Fruit fly (Drosophila melanogaster) whole organism, embryonic: ENCODE measurements around the gene tho2.

Experiments
- Abd-B ChIP-seq: fragments of 200-800 bp; sonication (Bioruptor generic); optimal IDR thresholded peaks from 2 replicates; lab custom pipeline; 2018; ENCODE audit warnings: missing biosample characterization, mild to moderate bottlenecking, missing genetic modification characterization, moderate library complexity
- Ada2b ChIP-seq: fragments of 200-800 bp; sonication (Bioruptor generic); IDR thresholded peaks from 2 replicates; pipeline ENCODE4 v1.3.6; 2022; ENCODE audit warnings: missing biosample characterization, missing genetic modification characterization
- Asciz ChIP-seq: fragments of 200-800 bp; sonication (Bioruptor generic); optimal IDR thresholded peaks from 2 replicates; lab custom pipeline; 2017; ENCODE audit warnings: missing biosample characterization, mild to moderate bottlenecking, missing genetic modification characterization, missing genetic modification reagents
- CG10543 ChIP-seq: fragments of 200-800 bp; sonication (Bioruptor generic); optimal IDR thresholded peaks from 3 replicates; lab custom pipeline; 2017; ENCODE audit warnings: missing biosample characterization, mild to moderate bottlenecking, missing genetic modification characterization, moderate library complexity
- CG10979 ChIP-seq: fragments of 200-800 bp; sonication (Bioruptor generic); optimal IDR thresholded peaks from 2 replicates; lab custom pipeline; 2018; ENCODE audit warnings: missing biosample characterization, mild to moderate bottlenecking, missing genetic modification characterization, moderate library complexity
- CG11695 ChIP-seq: fragments of 200-800 bp; sonication (Bioruptor generic); IDR thresholded peaks from 3 replicates; pipeline ENCODE4 v1.3.6; 2022; ENCODE audit warnings: missing biosample characterization, missing genetic modification characterization
- CG15269 ChIP-seq: fragments of 200-800 bp; sonication (Bioruptor generic); optimal IDR thresholded peaks from 2 replicates; lab custom pipeline; 2018; ENCODE audit warnings: missing biosample characterization, mild to moderate bottlenecking, missing genetic modification characterization, moderate library complexity
- CG15601 ChIP-seq: fragments of 200-800 bp; sonication (Bioruptor generic); optimal IDR thresholded peaks from 3 replicates; lab custom pipeline; 2019; ENCODE audit warnings: missing biosample characterization, mild to moderate bottlenecking, missing genetic modification characterization, moderate library complexity
- CG15696 ChIP-seq: fragments of 200-800 bp; sonication (Bioruptor generic); optimal IDR thresholded peaks from 2 replicates; lab custom pipeline; 2019; ENCODE audit warnings: missing biosample characterization, mild to moderate bottlenecking, missing genetic modification characterization, moderate library complexity
- CG1602 ChIP-seq: fragments of 200-800 bp; sonication (Bioruptor generic); optimal IDR thresholded peaks from 3 replicates; lab custom pipeline; 2016; ENCODE audit warnings: missing biosample characterization, missing genetic modification characterization
- CG1603 ChIP-seq: fragments of 200-800 bp; sonication (Bioruptor generic); optimal IDR thresholded peaks from 2 replicates; lab custom pipeline; 2019; ENCODE audit warnings: missing biosample characterization, mild to moderate bottlenecking, missing genetic modification characterization, moderate library complexity
- CG16779 ChIP-seq: fragments of 200-800 bp; sonication (Bioruptor generic); IDR thresholded peaks from 2 replicates; pipeline ENCODE4 v1.3.6; 2022; ENCODE audit warnings: missing biosample characterization, missing genetic modification characterization
- CG16815 ChIP-seq: fragments of 200-800 bp; sonication (Bioruptor generic); optimal IDR thresholded peaks from 3 replicates; lab custom pipeline; 2017; ENCODE audit warnings: missing biosample characterization, mild to moderate bottlenecking, missing genetic modification characterization
- CG17186 ChIP-seq: fragments of 200-800 bp; sonication (Bioruptor generic); optimal IDR thresholded peaks from 3 replicates; lab custom pipeline; 2017; ENCODE audit warnings: missing biosample characterization, missing genetic modification reagents, missing genetic modification characterization
- CG17829 ChIP-seq: fragments of 200-800 bp; optimal IDR thresholded peaks from 2 replicates; lab custom pipeline; 2019; ENCODE audit warnings: missing biosample characterization, mild to moderate bottlenecking, missing genetic modification characterization, moderate library complexity
- CG18599 ChIP-seq: fragments of 200-800 bp; sonication (Bioruptor generic); optimal IDR thresholded peaks from 3 replicates; lab custom pipeline; 2017; ENCODE audit warnings: missing biosample characterization, missing genetic modification characterization, mild to moderate bottlenecking, moderate library complexity, missing genetic modification reagents
- CG2202 ChIP-seq: fragments of 200-800 bp; sonication (Bioruptor generic); optimal IDR thresholded peaks from 2 replicates; lab custom pipeline; 2018; ENCODE audit warnings: missing biosample characterization, mild to moderate bottlenecking, missing genetic modification characterization
- CG2875 ChIP-seq: fragments of 200-800 bp; sonication (Bioruptor generic); optimal IDR thresholded peaks from 2 replicates; lab custom pipeline; 2017; ENCODE audit warnings: missing biosample characterization, mild to moderate bottlenecking, missing genetic modification characterization, missing genetic modification reagents
- CG30020 ChIP-seq: fragments of 200-800 bp; optimal IDR thresholded peaks from 2 replicates; lab custom pipeline; 2019; ENCODE audit warnings: missing biosample characterization, mild to moderate bottlenecking, missing genetic modification characterization, moderate library complexity
- CG30403 ChIP-seq: fragments of 200-800 bp; sonication (Bioruptor generic); optimal IDR thresholded peaks from 3 replicates; lab custom pipeline; 2016; ENCODE audit warnings: missing biosample characterization, missing genetic modification characterization
- CG3065 ChIP-seq: fragments of 200-800 bp; sonication (Bioruptor generic); optimal IDR thresholded peaks from 2 replicates; lab custom pipeline; 2016; ENCODE audit warnings: missing biosample characterization, missing genetic modification characterization
- CG34376 ChIP-seq: fragments of 200-800 bp; sonication (Bioruptor generic); optimal IDR thresholded peaks from 2 replicates; lab custom pipeline; 2018; ENCODE audit warnings: missing biosample characterization, mild to moderate bottlenecking, missing genetic modification characterization
- CG3995 ChIP-seq: fragments of 200-800 bp; sonication (Bioruptor generic); optimal IDR thresholded peaks from 3 replicates; lab custom pipeline; 2016; ENCODE audit warnings: missing biosample characterization, missing genetic modification characterization
- CG5953 ChIP-seq: fragments of 200-800 bp; sonication (Bioruptor generic); IDR thresholded peaks from 2 replicates; pipeline ENCODE4 v1.3.6; 2022; ENCODE audit warnings: missing biosample characterization, missing genetic modification characterization
- D19A ChIP-seq: fragments of 200-800 bp; optimal IDR thresholded peaks from 3 replicates; lab custom pipeline; 2019; ENCODE audit warnings: missing biosample characterization, mild to moderate bottlenecking, missing genetic modification characterization, moderate library complexity
- HmgD ChIP-seq: fragments of 200-800 bp; sonication (Bioruptor generic); optimal IDR thresholded peaks from 3 replicates; lab custom pipeline; 2016; ENCODE audit warnings: missing biosample characterization, missing genetic modification characterization
- HmgZ ChIP-seq: fragments of 200-800 bp; sonication (Bioruptor generic); optimal IDR thresholded peaks from 2 replicates; lab custom pipeline; 2018; ENCODE audit warnings: missing biosample characterization, mild to moderate bottlenecking, missing genetic modification characterization
- Hr78 ChIP-seq, 2 experiments: fragments of 200-800 bp in 1 of 2; fragments of >200 bp in 1 of 2; sonication (Bioruptor generic) in 1 of 2; optimal IDR thresholded peaks; 2 replicates each; lab custom pipeline; 2017 to 2019; ENCODE audit warnings: missing biosample characterization in 2 of 2, missing genetic modification characterization in 2 of 2, mild to moderate bottlenecking in 1 of 2, moderate library complexity in 1 of 2
- Neu2 ChIP-seq: fragments of 200-800 bp; sonication (Bioruptor generic); optimal IDR thresholded peaks from 3 replicates; lab custom pipeline; 2016; ENCODE audit warnings: missing biosample characterization, missing genetic modification characterization, borderline replicate concordance
- Ssrp ChIP-seq: fragments of 200-800 bp; sonication (Bioruptor generic); optimal IDR thresholded peaks from 2 replicates; lab custom pipeline; 2018; ENCODE audit warnings: missing biosample characterization, mild to moderate bottlenecking, missing genetic modification characterization, moderate library complexity
- Taf1 ChIP-seq: fragments of 200-800 bp; sonication (Bioruptor generic); IDR thresholded peaks from 2 replicates; pipeline ENCODE4 v1.3.6; 2022; ENCODE audit warnings: missing biosample characterization, missing genetic modification characterization
- abd-A ChIP-seq: fragments of 200-800 bp; sonication (Bioruptor generic); optimal IDR thresholded peaks from 3 replicates; lab custom pipeline; 2019; ENCODE audit warnings: missing biosample characterization, mild to moderate bottlenecking, missing genetic modification characterization, moderate library complexity
- ci ChIP-seq: fragments of 200-800 bp; sonication (Bioruptor generic); IDR thresholded peaks from 3 replicates; pipeline ENCODE4 v1.3.6; 2022; ENCODE audit warnings: missing biosample characterization, missing genetic modification characterization
- da ChIP-seq: fragments of 200-800 bp; sonication (Bioruptor generic); optimal IDR thresholded peaks from 2 replicates; lab custom pipeline; 2016; ENCODE audit warnings: missing biosample characterization, missing genetic modification characterization
- insv ChIP-seq, 2 experiments: fragments of 200-800 bp; sonication (Bioruptor generic); optimal IDR thresholded peaks; 3 replicates each; lab custom pipeline; 2016 to 2018; ENCODE audit warnings: missing biosample characterization in 2 of 2, missing genetic modification characterization in 2 of 2
- jing ChIP-seq: fragments of 200-800 bp; sonication (Bioruptor generic); optimal IDR thresholded peaks from 2 replicates; lab custom pipeline; 2018; ENCODE audit warnings: missing biosample characterization, mild to moderate bottlenecking, missing genetic modification characterization
- lov ChIP-seq, 2 experiments: fragments of 200-800 bp in 1 of 2; fragments of >200 bp in 1 of 2; sonication (Bioruptor generic) in 1 of 2; IDR thresholded peaks in 1 of 2; optimal IDR thresholded peaks in 1 of 2; 2 replicates in 1 of 2; 3 replicates in 1 of 2; pipeline versions ENCODE4 v1.3.6 to Lab custom; 2017 to 2022; ENCODE audit warnings: missing biosample characterization in 1 of 2, missing genetic modification characterization in 1 of 2
- oc ChIP-seq: fragments of 200-800 bp; sonication (Bioruptor generic); optimal IDR thresholded peaks from 2 replicates; lab custom pipeline; 2018; ENCODE audit warnings: missing biosample characterization, mild to moderate bottlenecking, missing genetic modification characterization, moderate library complexity
- sd ChIP-seq: fragments of 200-800 bp; sonication (Bioruptor generic); optimal IDR thresholded peaks from 3 replicates; lab custom pipeline; 2018; ENCODE audit warnings: missing biosample characterization, mild to moderate bottlenecking, missing genetic modification characterization, moderate library complexity
- seq ChIP-seq: fragments of 200-800 bp; sonication (Bioruptor generic); IDR thresholded peaks from 2 replicates; pipeline ENCODE4 v1.3.6; 2022; ENCODE audit warnings: missing biosample characterization, missing genetic modification characterization
- shn ChIP-seq: fragments of 200-800 bp; sonication (Bioruptor generic); optimal IDR thresholded peaks from 3 replicates; lab custom pipeline; 2016; ENCODE audit warnings: missing biosample characterization, missing genetic modification characterization
- tgo ChIP-seq: fragments of 200-800 bp; sonication (Bioruptor generic); IDR thresholded peaks from 3 replicates; pipeline ENCODE4 v1.3.6; 2022; ENCODE audit warnings: missing biosample characterization, missing genetic modification characterization
- tna ChIP-seq: fragments of 200-800 bp; sonication (Bioruptor generic); IDR thresholded peaks from 2 replicates; pipeline ENCODE4 v1.3.6; 2022; ENCODE audit warnings: missing biosample characterization, missing genetic modification characterization; ENCODE audit not compliant: partially characterized antibody
- vnd ChIP-seq: fragments of 200-800 bp; sonication (Bioruptor generic); IDR thresholded peaks from 3 replicates; pipeline ENCODE4 v1.3.6; 2022; ENCODE audit warnings: missing biosample characterization, missing genetic modification characterization; ENCODE audit not compliant: partially characterized antibody
- yki ChIP-seq: fragments of >200 bp; optimal IDR thresholded peaks from 3 replicates; lab custom pipeline; 2018
- zen2 ChIP-seq: fragments of 200-800 bp; sonication (Bioruptor generic); IDR thresholded peaks from 3 replicates; pipeline ENCODE4 v1.3.6; 2022; ENCODE audit warnings: missing biosample characterization, missing genetic modification characterization; ENCODE audit not compliant: partially characterized antibody

The tho2 gene

DNA sequence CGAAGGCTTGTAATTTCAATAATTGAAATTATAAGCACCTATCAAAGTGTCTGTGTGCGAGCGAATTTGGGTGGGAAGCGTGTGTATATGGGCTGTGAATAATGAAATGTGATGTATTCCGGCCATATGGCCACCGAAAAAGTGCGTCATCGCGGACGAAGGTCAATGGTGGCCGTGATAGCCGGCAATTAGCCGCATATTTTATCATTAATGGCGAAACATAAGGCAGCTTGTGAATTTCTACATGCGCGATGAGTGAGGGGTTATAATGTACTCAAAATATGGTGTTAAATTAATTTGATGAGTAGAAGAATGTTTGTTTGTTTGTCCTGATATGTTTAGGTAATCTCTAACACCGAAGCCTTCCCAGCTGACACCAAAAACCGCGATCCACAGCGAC lies 46.4 kb upstream of the tho2 start:
- TF ChIP-seq abd-A (tag; lab: Kevin White, UChicago) (peak; percentile 52), HmgZ (tag; lab: Kevin White, UChicago) (no peak), sd (peak; percentile 63), CG10979 (tag; lab: Kevin White, UChicago) (no peak), CG10543 (GFP tag; lab: Kevin White, UChicago) (peak; percentile 5)
- TF ChIP-seq, all 482 proteins: peak for 3

DNA sequence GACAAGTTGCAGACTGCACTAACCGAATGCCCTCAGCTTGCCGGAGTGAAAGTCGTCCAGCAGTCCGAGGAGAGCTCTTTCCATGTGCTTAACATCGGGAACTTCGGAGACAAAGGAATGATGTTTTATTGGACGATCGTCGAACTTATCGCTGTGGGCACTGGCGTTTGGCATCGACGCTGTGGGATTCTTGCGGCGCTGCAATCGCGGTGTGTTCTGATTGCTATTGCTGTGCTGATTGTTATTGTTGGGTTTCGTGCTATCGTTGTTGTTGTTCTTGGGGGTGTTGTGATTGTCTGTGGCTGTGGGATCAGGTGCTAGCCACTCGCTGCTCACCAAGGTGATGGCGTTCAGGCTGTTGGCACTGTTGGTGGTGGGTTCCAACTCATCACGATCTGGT lies 45.7 kb upstream of the tho2 start:
- no peak for TF ChIP-seq oc (tag; lab: Kevin White, UChicago)
- TF ChIP-seq ci (GFP tag; lab: Robert Waterston, UW) = 0 out of 3 replicates have a peak, but pooled peaks have one; percentile 29

- TF ChIP-seq Hr78 (GFP tag; optimal IDR thresholded peaks at IDR 0.05; lab: Kevin White, UChicago) = peak in 1 of 2 experiments; percentile 15
- peak; percentile 40 for TF ChIP-seq jing (GFP tag; lab: Kevin White, UChicago)
- TF ChIP-seq CG3995 (GFP tag; lab: Kevin White, UChicago) = no peak
- peak; percentile 54 for TF ChIP-seq Abd-B (GFP tag; lab: Kevin White, UChicago)
- TF ChIP-seq shn (GFP tag; lab: Kevin White, UChicago) = peak; percentile 52
- TF ChIP-seq Taf1 (GFP tag; lab: Robert Waterston, UW) = no peak
- TF ChIP-seq insv (GFP tag; optimal IDR thresholded peaks at IDR 0.05; lab: Kevin White, UChicago) = no peak
- TF ChIP-seq CG11695 (GFP tag; lab: Robert Waterston, UW) = 0 out of 3 replicates have a peak, but pooled peaks have one; percentile 45
- no peak for TF ChIP-seq CG5953 (GFP tag; lab: Robert Waterston, UW)
- TF ChIP-seq tna (GFP tag; lab: Robert Waterston, UW) = no peak
- peak; percentile 22 for TF ChIP-seq CG30020 (tag; lab: Kevin White, UChicago)
- no peak for TF ChIP-seq da (GFP tag; lab: Kevin White, UChicago)
- peak; percentile 69 for TF ChIP-seq CG1602 (GFP tag; lab: Kevin White, UChicago)
- TF ChIP-seq CG15269 = no peak
- peak; percentile 72 for TF ChIP-seq CG16815 (GFP tag; lab: Kevin White, UChicago)
- no peak for TF ChIP-seq CG34376 (GFP tag; lab: Kevin White, UChicago)
- TF ChIP-seq CG2202 (tag; lab: Kevin White, UChicago) = peak; percentile 88
- no peak for TF ChIP-seq HmgD (GFP tag; lab: Kevin White, UChicago)
- TF ChIP-seq CG30403 (GFP tag; lab: Kevin White, UChicago) = peak; percentile 60
- peak; percentile 62 for TF ChIP-seq CG3065 (GFP tag; lab: Kevin White, UChicago)
- TF ChIP-seq Neu2 (GFP tag; lab: Kevin White, UChicago) = no peak
- no peak for TF ChIP-seq seq (GFP tag; lab: Robert Waterston, UW)
- TF ChIP-seq Ada2b (GFP tag; lab: Robert Waterston, UW) = peak; percentile 14; the same call in 1 of the 2 replicates
- TF ChIP-seq CG2875 = peak; percentile 64
- peak; percentile 13 for TF ChIP-seq CG17186 (GFP tag; lab: Kevin White, UChicago)
- peak; percentile 35; the same call in 1 of the 3 replicates for TF ChIP-seq tgo (GFP tag; lab: Robert Waterston, UW)
- TF ChIP-seq lov (optimal IDR thresholded peaks at IDR 0.05; lab: Kevin White, UChicago) = no peak
- peak; percentile 23; the same call in 1 of the 3 replicates for TF ChIP-seq lov (GFP tag; IDR thresholded peaks at IDR 0.05; lab: Robert Waterston, UW)
- TF ChIP-seq zen2 (GFP tag; lab: Robert Waterston, UW) = no peak
- peak; percentile 68 for TF ChIP-seq CG15696 (tag; lab: Kevin White, UChicago)
- TF ChIP-seq yki (lab: Kevin White, UChicago) = no peak
- TF ChIP-seq CG16779 = no peak
- TF ChIP-seq Asciz = peak; percentile 14
- TF ChIP-seq CG15601 (tag; lab: Kevin White, UChicago) = peak; percentile 83
- TF ChIP-seq CG18599 (GFP tag; lab: Kevin White, UChicago) = no peak
- peak; percentile 77 for TF ChIP-seq Ssrp (tag; lab: Kevin White, UChicago)
- TF ChIP-seq D19A (tag; lab: Kevin White, UChicago) = peak; percentile 74
- peak; percentile 88 for TF ChIP-seq CG17829 (tag; lab: Kevin White, UChicago)
- TF ChIP-seq CG1603 (tag; lab: Kevin White, UChicago) = peak; percentile 88
- no peak for TF ChIP-seq vnd (GFP tag; lab: Robert Waterston, UW)
Measured at dm6 chr2L:2189100-2189499, 44.1 kb upstream of the tho2 start.
